Fruit fly (Drosophila melanogaster): ENCODE data around the gene muc.

The muc gene

DNA sequence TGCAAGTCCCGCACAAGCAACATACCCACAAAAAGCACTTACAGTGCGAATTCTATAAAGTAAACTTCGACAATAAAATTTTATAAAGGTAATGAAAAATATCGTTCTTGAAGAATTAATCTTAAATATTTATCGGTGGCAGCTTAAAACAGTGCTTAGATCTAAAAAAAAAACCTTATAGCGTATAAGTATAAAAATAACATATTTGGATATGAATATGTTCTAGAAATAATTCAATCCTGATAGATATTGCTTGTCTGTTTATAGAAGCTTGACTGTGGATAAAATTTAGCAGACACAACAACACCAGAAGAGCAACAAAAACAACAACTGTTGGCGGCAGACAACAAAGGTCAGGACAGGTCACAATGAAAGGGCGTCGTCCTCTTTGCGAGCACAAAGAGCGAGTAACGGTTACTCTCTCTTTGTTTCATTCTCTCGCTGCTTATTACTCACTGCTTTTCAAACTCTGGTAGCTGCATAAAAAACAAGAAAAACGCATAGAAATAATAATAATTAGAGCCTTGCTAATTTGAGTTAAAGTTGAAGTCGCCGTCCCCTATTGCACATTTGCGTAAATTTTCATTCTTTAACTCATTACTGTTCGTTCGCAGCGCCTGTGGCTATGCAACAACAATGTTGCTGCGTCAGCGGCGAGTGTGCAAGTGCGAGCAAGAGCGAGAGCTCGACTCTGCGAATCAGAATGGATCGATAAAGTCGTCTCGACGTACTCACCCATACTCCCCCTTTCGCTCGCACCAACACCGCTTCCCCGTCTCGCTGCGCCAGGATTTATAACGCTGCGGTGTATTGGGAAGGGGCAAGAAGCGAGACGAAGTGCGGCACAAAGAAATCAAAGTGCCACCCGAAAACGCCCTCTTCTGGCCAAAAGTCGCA, 7.0 kb upstream of the muc start:
- TF ChIP-seq jim (GFP tag; optimal IDR thresholded peaks at IDR 0.05) (no peak), dsf (GFP tag; optimal IDR thresholded peaks at IDR 0.05; ENCODE audit: borderline replicate concordance) (peak; percentile 65), Vsx2 (GFP tag; optimal IDR thresholded peaks at IDR 0.05; ENCODE audit: partially characterized antibody) (no peak), br (GFP tag; optimal IDR thresholded peaks at IDR 0.05) (peak; percentile 80), Hr78 (GFP tag; optimal IDR thresholded peaks at IDR 0.05) (no peak), rgr (GFP tag; optimal IDR thresholded peaks at IDR 0.05) (peak; percentile 43), Sp1 (GFP tag; optimal IDR thresholded peaks at IDR 0.05) (peak; percentile 93), OdsH (GFP tag; optimal IDR thresholded peaks at IDR 0.05) (peak; percentile 75), psq (GFP tag; optimal IDR thresholded peaks at IDR 0.05) (peak; percentile 54), pan (optimal IDR thresholded peaks at IDR 0.05) (no peak), Abd-B (GFP tag; optimal IDR thresholded peaks at IDR 0.05) (no peak), h (GFP tag; optimal IDR thresholded peaks at IDR 0.05) (peak; percentile 70), fru (GFP tag; optimal IDR thresholded peaks at IDR 0.05) (peak; percentile 67), dmrt93B (GFP tag; optimal IDR thresholded peaks at IDR 0.05) (peak; percentile 79), usp (GFP tag; optimal IDR thresholded peaks at IDR 0.05) (no peak), lola (GFP tag; optimal IDR thresholded peaks at IDR 0.05) (no peak), Myc (optimal IDR thresholded peaks at IDR 0.05) (no peak), CG32264 (GFP tag; optimal IDR thresholded peaks at IDR 0.05) (peak; percentile 6), Hr83 (GFP tag; optimal IDR thresholded peaks at IDR 0.05; ENCODE audit: poor library complexity, severe bottlenecking) (peak; percentile 74), Jra (GFP tag; optimal IDR thresholded peaks at IDR 0.05) (peak; percentile 50), Rel (GFP tag; optimal IDR thresholded peaks at IDR 0.05) (no peak), Rel (tag; optimal IDR thresholded peaks at IDR 0.05) (peak; percentile 87), GATAd (GFP tag; optimal IDR thresholded peaks at IDR 0.05) (no peak), Dfd (GFP tag; optimal IDR thresholded peaks at IDR 0.05) (no peak), CG9705 (GFP tag; optimal IDR thresholded peaks at IDR 0.05) (peak; percentile 89), Mio (GFP tag; optimal IDR thresholded peaks at IDR 0.05) (no peak), Hnf4 (GFP tag; optimal IDR thresholded peaks at IDR 0.05) (peak; percentile 46), HLH106 (tag; optimal IDR thresholded peaks at IDR 0.05) (peak; percentile 97), ey (GFP tag; optimal IDR thresholded peaks at IDR 0.05) (peak; percentile 61), sage (GFP tag; optimal IDR thresholded peaks at IDR 0.05) (no peak), dl (GFP tag; optimal IDR thresholded peaks at IDR 0.05; ENCODE audit: insufficient read depth in 1 of 2, partially characterized antibody in 2 of 2) (peak in 1 of 2 experiments; percentile 34), woc (GFP tag; optimal IDR thresholded peaks at IDR 0.05) (peak; percentile 3), N (GFP tag; optimal IDR thresholded peaks at IDR 0.05) (no peak), foxo (GFP tag; optimal IDR thresholded peaks at IDR 0.05) (peak; percentile 0 to 74), Dif (GFP tag; optimal IDR thresholded peaks at IDR 0.05; ENCODE audit: partially characterized antibody) (peak; percentile 25), tai (GFP tag; optimal IDR thresholded peaks at IDR 0.05) (peak; percentile 55)

dm6 chr2L:7420305-7421287, 6.1 kb upstream of the muc start:
- TF ChIP-seq woc (GFP tag; optimal IDR thresholded peaks at IDR 0.05) (peak; percentile 88), CG32264 (GFP tag; optimal IDR thresholded peaks at IDR 0.05) (peak; percentile 85), sage (GFP tag; optimal IDR thresholded peaks at IDR 0.05) (peak; percentile 73), Jra (GFP tag; optimal IDR thresholded peaks at IDR 0.05) (peak; percentile 45), brk (GFP tag; optimal IDR thresholded peaks at IDR 0.05) (no peak), br (GFP tag; optimal IDR thresholded peaks at IDR 0.05) (peak; percentile 90), h (GFP tag; optimal IDR thresholded peaks at IDR 0.05) (peak; percentile 90), Abd-B (GFP tag; optimal IDR thresholded peaks at IDR 0.05) (no peak), Vsx2 (GFP tag; optimal IDR thresholded peaks at IDR 0.05; ENCODE audit: partially characterized antibody) (no peak), dsf (GFP tag; optimal IDR thresholded peaks at IDR 0.05; ENCODE audit: borderline replicate concordance) (no peak), Hr78 (GFP tag; optimal IDR thresholded peaks at IDR 0.05) (no peak), Myc (optimal IDR thresholded peaks at IDR 0.05) (no peak), OdsH (GFP tag; optimal IDR thresholded peaks at IDR 0.05) (peak; percentile 88), tai (GFP tag; optimal IDR thresholded peaks at IDR 0.05) (peak; percentile 67), fru (GFP tag; optimal IDR thresholded peaks at IDR 0.05) (peak; percentile 89), Mio (GFP tag; optimal IDR thresholded peaks at IDR 0.05) (no peak), sv (GFP tag; optimal IDR thresholded peaks at IDR 0.05) (peak; percentile 49), psq (GFP tag; optimal IDR thresholded peaks at IDR 0.05) (peak; percentile 66), GATAd (GFP tag; optimal IDR thresholded peaks at IDR 0.05) (no peak), rgr (GFP tag; optimal IDR thresholded peaks at IDR 0.05) (peak; percentile 78), N (GFP tag; optimal IDR thresholded peaks at IDR 0.05) (no peak), dmrt93B (GFP tag; optimal IDR thresholded peaks at IDR 0.05) (peak; percentile 65), ey (GFP tag; optimal IDR thresholded peaks at IDR 0.05) (peak; percentile 91), jim (GFP tag; optimal IDR thresholded peaks at IDR 0.05) (no peak), Rel (GFP tag; optimal IDR thresholded peaks at IDR 0.05) (peak; percentile 24), Rel (tag; optimal IDR thresholded peaks at IDR 0.05) (peak; percentile 24), dl (GFP tag; optimal IDR thresholded peaks at IDR 0.05; ENCODE audit: insufficient read depth in 1 of 2, partially characterized antibody in 2 of 2) (peak in 1 of 2 experiments; percentile 1), lola (GFP tag; optimal IDR thresholded peaks at IDR 0.05) (no peak), usp (GFP tag; optimal IDR thresholded peaks at IDR 0.05) (no peak), Hnf4 (GFP tag; optimal IDR thresholded peaks at IDR 0.05) (peak; percentile 80), Hr83 (GFP tag; optimal IDR thresholded peaks at IDR 0.05; ENCODE audit: poor library complexity, severe bottlenecking) (peak; percentile 37), HLH106 (tag; optimal IDR thresholded peaks at IDR 0.05) (peak; percentile 66), Dfd (GFP tag; optimal IDR thresholded peaks at IDR 0.05) (peak; percentile 28), CrebA (GFP tag; optimal IDR thresholded peaks at IDR 0.05; ENCODE audit: borderline replicate concordance) (no peak), Dif (GFP tag; optimal IDR thresholded peaks at IDR 0.05; ENCODE audit: partially characterized antibody) (no peak)
